Worm (Caenorhabditis elegans): Measurements from ENCODE around the gene ZC395.5.

ZC395.5 gene

DNA sequence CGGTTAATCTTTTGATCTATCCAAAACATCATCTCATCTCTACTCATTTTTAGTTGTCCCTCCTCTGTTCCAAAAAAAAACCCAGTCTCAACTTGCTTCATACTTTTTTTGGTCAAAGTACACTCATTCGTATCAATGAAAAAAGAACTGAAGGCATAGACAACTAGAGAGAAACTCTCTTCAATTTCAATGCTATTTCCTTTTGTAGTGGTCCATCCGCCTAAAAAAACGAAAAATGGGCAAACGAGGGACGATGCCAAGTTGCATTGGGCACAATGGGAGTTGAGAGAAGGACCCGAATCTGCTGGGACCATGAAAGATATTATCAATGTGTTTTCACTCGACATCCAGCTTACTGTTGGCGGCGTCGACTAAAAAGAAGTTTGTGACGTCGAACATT is 12.6 kb downstream of the ZC395.5 start:
- TF ChIP-seq lim-6 (tag; optimal IDR thresholded peaks at IDR 0.05): no peak
- no peak for TF ChIP-seq dve-1 (tag; optimal IDR thresholded peaks at IDR 0.05)
- TF ChIP-seq unc-42 (tag; optimal IDR thresholded peaks at IDR 0.05): no peak
- no peak for TF ChIP-seq npax-4 (tag; optimal IDR thresholded peaks at IDR 0.05)
- TF ChIP-seq pros-1 (tag; optimal IDR thresholded peaks at IDR 0.05): no peak
- TF ChIP-seq nhr-232 (tag; optimal IDR thresholded peaks at IDR 0.05): no peak
- TF ChIP-seq ama-1 (optimal IDR thresholded peaks at IDR 0.05): no peak
- no peak for TF ChIP-seq K09A11.1 (tag; optimal IDR thresholded peaks at IDR 0.05; ENCODE audit: insufficient read depth)

- TF ChIP-seq pha-2 (tag; optimal IDR thresholded peaks at IDR 0.05) (no peak), hlh-6 (tag; optimal IDR thresholded peaks at IDR 0.05) (no peak), ttx-3 (tag; optimal IDR thresholded peaks at IDR 0.05) (no peak), unc-3 (GFP tag; conservative IDR thresholded peaks at IDR 0.05) (no peak), unc-3 (tag; optimal IDR thresholded peaks at IDR 0.05) (no peak), T23F11.4 (GFP tag; optimal IDR thresholded peaks at IDR 0.05) (no peak), madf-2 (tag; optimal IDR thresholded peaks at IDR 0.05) (no peak), sdc-2 (tag; optimal IDR thresholded peaks at IDR 0.05) (no peak)
These were observed 17.8 kb downstream of the ZC395.5 start for ce11 chrIII:5285484-5285883.

DNA sequence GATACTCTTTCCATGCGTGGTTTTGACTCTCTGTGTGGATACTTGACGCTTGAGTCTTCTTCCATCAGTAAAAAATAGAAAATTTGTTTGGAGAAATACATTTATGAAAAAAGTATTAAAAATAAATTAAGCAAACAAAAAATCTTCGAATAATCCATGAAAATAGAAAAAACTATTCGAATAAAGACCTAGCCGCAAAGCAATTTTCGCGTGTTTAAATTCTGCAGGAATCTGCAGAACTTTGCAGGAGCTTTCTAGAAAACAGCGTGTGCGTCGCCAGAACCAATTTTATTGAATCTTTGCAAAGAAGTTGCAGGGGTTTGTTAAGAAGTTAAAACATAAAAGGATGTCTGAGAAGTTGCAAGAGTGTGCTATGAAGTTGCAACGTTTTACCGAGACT is 18.6 kb downstream of the ZC395.5 start, which contains the start of gene ZC395.11:
TSS of gene ZC395.11 (minus strand) at position 101 of the 400 bp plus-strand sequence.
- TF ChIP-seq nhr-232 (tag; optimal IDR thresholded peaks at IDR 0.05) (no peak), Y22D7AL.16 (tag; optimal IDR thresholded peaks at IDR 0.05) (no peak), odd-2 (tag; optimal IDR thresholded peaks at IDR 0.05) (no peak), fkh-6 (tag; optimal IDR thresholded peaks at IDR 0.05) (no peak)

DNA sequence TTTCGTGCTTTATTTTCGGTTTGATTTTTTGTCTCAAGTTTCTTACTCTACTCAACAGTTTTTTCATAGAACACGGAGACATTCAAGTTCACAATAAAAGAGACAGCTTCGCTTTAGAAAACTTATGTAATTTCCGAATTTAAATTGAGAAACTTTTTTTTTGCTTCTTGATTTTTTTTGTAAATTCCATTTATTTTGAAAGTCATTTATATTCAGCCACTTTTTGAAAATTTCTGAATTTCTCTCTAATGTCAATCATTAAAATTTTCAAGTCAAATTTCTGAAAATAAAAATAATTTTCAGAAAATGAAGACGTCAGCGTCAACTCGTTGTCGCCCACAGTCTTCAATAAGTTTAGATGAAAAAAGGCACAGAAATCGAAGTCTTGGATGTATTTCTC is 20.2 kb downstream of the ZC395.5 start, which contains the start of gene T15B12.1:
TSS of gene T15B12.1 (plus strand) at position 301 of the 400 bp plus-strand sequence.
- no peak for TF ChIP-seq ceh-9 (tag; optimal IDR thresholded peaks at IDR 0.05)
- no peak for TF ChIP-seq dve-1 (tag; optimal IDR thresholded peaks at IDR 0.05)
- TF ChIP-seq ahr-1 (tag; optimal IDR thresholded peaks at IDR 0.05): no peak
- no peak for TF ChIP-seq nhr-11 (tag; optimal IDR thresholded peaks at IDR 0.05)
- no peak for TF ChIP-seq odd-2 (tag; optimal IDR thresholded peaks at IDR 0.05)
- TF ChIP-seq elt-2 (tag; optimal IDR thresholded peaks at IDR 0.05): no peak
- no peak for TF ChIP-seq ceh-2 (tag; optimal IDR thresholded peaks at IDR 0.05)
- TF ChIP-seq pat-9 (tag; optimal IDR thresholded peaks at IDR 0.05): no peak
- TF ChIP-seq tbx-2 (tag; optimal IDR thresholded peaks at IDR 0.05): no peak
- no peak for TF ChIP-seq che-1 (tag; optimal IDR thresholded peaks at IDR 0.05)
- TF ChIP-seq fax-1 (tag; optimal IDR thresholded peaks at IDR 0.05): no peak
- no peak for TF ChIP-seq unc-3 (GFP tag; conservative IDR thresholded peaks at IDR 0.05)
- no peak for TF ChIP-seq unc-3 (tag; optimal IDR thresholded peaks at IDR 0.05)
- TF ChIP-seq unc-42 (tag; optimal IDR thresholded peaks at IDR 0.05): no peak
- TF ChIP-seq dmd-4 (tag; optimal IDR thresholded peaks at IDR 0.05; ENCODE audit: borderline replicate concordance): no peak
- no peak for TF ChIP-seq ceh-31 (tag; optimal IDR thresholded peaks at IDR 0.05)
- no peak for TF ChIP-seq ceh-22 (tag; optimal IDR thresholded peaks at IDR 0.05)
- TF ChIP-seq lim-6 (tag; optimal IDR thresholded peaks at IDR 0.05): no peak

DNA sequence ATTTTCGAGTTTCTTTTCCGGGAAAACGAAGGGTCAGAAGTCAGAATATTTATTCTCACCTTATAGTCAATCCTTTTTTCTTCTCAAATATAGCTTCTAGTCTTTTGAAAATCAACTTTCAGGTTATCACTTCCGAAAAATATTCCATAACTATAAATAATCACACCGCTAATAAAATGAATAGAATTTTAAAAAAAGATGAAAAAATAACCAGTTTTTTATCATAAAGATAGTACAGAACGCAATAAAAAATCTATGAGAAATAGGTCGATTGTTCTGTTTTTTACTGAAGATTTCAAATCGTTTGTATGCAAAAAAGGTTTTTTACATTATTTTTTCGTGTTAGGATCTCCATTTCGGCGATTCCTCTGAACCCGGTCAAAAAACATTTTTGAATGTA is 22.6 kb downstream of the ZC395.5 start:
- TF ChIP-seq che-1 (tag; optimal IDR thresholded peaks at IDR 0.05) (no peak), K02D7.2 (tag; optimal IDR thresholded peaks at IDR 0.05) (no peak), ets-4 (tag; optimal IDR thresholded peaks at IDR 0.05) (no peak), C08G9.2 (tag; optimal IDR thresholded peaks at IDR 0.05) (no peak), fkh-10 (GFP tag; optimal IDR thresholded peaks at IDR 0.05) (no peak), ceh-30 (tag; optimal IDR thresholded peaks at IDR 0.05) (no peak), fkh-6 (tag; optimal IDR thresholded peaks at IDR 0.05) (no peak), mec-3 (tag; optimal IDR thresholded peaks at IDR 0.05; ENCODE audit: borderline replicate concordance) (no peak), dve-1 (tag; optimal IDR thresholded peaks at IDR 0.05) (no peak), tbx-2 (tag; optimal IDR thresholded peaks at IDR 0.05) (no peak), dmd-4 (tag; optimal IDR thresholded peaks at IDR 0.05; ENCODE audit: borderline replicate concordance) (no peak), ref-2 (tag; optimal IDR thresholded peaks at IDR 0.05) (no peak), ceh-22 (tag; optimal IDR thresholded peaks at IDR 0.05) (no peak), ahr-1 (tag; optimal IDR thresholded peaks at IDR 0.05) (no peak), ceh-9 (tag; optimal IDR thresholded peaks at IDR 0.05) (no peak), K09A11.1 (tag; optimal IDR thresholded peaks at IDR 0.05; ENCODE audit: insufficient read depth) (no peak)
